Fruit fly (Drosophila melanogaster) whole organism, embryonic: ENCODE measurements around the gene ninaD.

Experiments
- BtbVII ChIP-seq: fragments of 200-800 bp; sonication (Bioruptor generic); optimal IDR thresholded peaks from 3 replicates; lab custom pipeline; 2017; ENCODE audit warnings: missing biosample characterization, mild to moderate bottlenecking, missing genetic modification characterization
- CG10462 ChIP-seq: fragments of 200-800 bp; sonication (Bioruptor generic); optimal IDR thresholded peaks from 2 replicates; lab custom pipeline; 2016; ENCODE audit warnings: missing biosample characterization, missing genetic modification characterization
- CG11398 ChIP-seq: fragments of 200-800 bp; sonication (Bioruptor generic); optimal IDR thresholded peaks from 2 replicates; lab custom pipeline; 2016; ENCODE audit warnings: missing biosample characterization, missing genetic modification characterization
- CG13296 ChIP-seq: fragments of 200-800 bp; sonication (Bioruptor generic); optimal IDR thresholded peaks from 3 replicates; lab custom pipeline; 2018; ENCODE audit warnings: missing biosample characterization, mild to moderate bottlenecking, missing genetic modification characterization
- CG15269 ChIP-seq: fragments of 200-800 bp; sonication (Bioruptor generic); optimal IDR thresholded peaks from 2 replicates; lab custom pipeline; 2018; ENCODE audit warnings: missing biosample characterization, mild to moderate bottlenecking, missing genetic modification characterization, moderate library complexity
- CG17328 ChIP-seq: fragments of 200-800 bp; sonication (Bioruptor generic); IDR thresholded peaks from 2 replicates; pipeline ENCODE4 v1.3.6; 2022; ENCODE audit warnings: missing biosample characterization, missing genetic modification characterization
- CG18619 ChIP-seq: fragments of 200-800 bp; sonication (Bioruptor generic); optimal IDR thresholded peaks from 3 replicates; lab custom pipeline; 2017; ENCODE audit warnings: missing biosample characterization, mild to moderate bottlenecking, missing genetic modification characterization
- CG2712 ChIP-seq: fragments of 200-800 bp; optimal IDR thresholded peaks from 3 replicates; lab custom pipeline; 2019; ENCODE audit warnings: missing biosample characterization, mild to moderate bottlenecking, missing genetic modification characterization, moderate library complexity
- CG32532 ChIP-seq: fragments of 200-800 bp; sonication (Bioruptor generic); IDR thresholded peaks from 2 replicates; pipeline ENCODE4 v1.3.6; 2022; ENCODE audit warnings: missing biosample characterization, missing genetic modification characterization
- CG32772 ChIP-seq: fragments of 200-800 bp; sonication (Bioruptor generic); IDR thresholded peaks from 2 replicates; pipeline ENCODE4 v1.3.6; 2022; ENCODE audit warnings: missing biosample characterization, missing genetic modification characterization
- CG34224 ChIP-seq: fragments of 200-800 bp; sonication (Bioruptor generic); IDR thresholded peaks from 3 replicates; pipeline ENCODE4 v1.3.6; 2022; ENCODE audit warnings: missing biosample characterization, missing genetic modification characterization; ENCODE audit not compliant: partially characterized antibody
- CG4282 ChIP-seq: fragments of 200-800 bp; sonication (Bioruptor generic); optimal IDR thresholded peaks from 2 replicates; lab custom pipeline; 2016; ENCODE audit warnings: missing biosample characterization, missing genetic modification characterization
- CG4328 ChIP-seq: fragments of 200-800 bp; sonication (Bioruptor generic); optimal IDR thresholded peaks from 3 replicates; lab custom pipeline; 2017; ENCODE audit warnings: missing biosample characterization, missing genetic modification reagents, missing genetic modification characterization
- CG4360 ChIP-seq: fragments of 200-800 bp; sonication (Bioruptor generic); IDR thresholded peaks from 2 replicates; pipeline ENCODE4 v1.3.6; 2022; ENCODE audit warnings: missing biosample characterization, missing genetic modification characterization
- CG4854 ChIP-seq: fragments of 200-800 bp; sonication (Bioruptor generic); optimal IDR thresholded peaks from 2 replicates; lab custom pipeline; 2016; ENCODE audit warnings: missing biosample characterization, missing genetic modification characterization, inconsistent platforms
- CG6854 ChIP-seq: fragments of 200-800 bp; sonication (Bioruptor generic); optimal IDR thresholded peaks from 3 replicates; lab custom pipeline; 2017; ENCODE audit warnings: missing biosample characterization, mild to moderate bottlenecking, missing genetic modification characterization
- CG7839 ChIP-seq: fragments of 200-800 bp; sonication (Bioruptor generic); optimal IDR thresholded peaks from 3 replicates; lab custom pipeline; 2018; ENCODE audit warnings: missing biosample characterization, mild to moderate bottlenecking, missing genetic modification characterization, moderate library complexity
- CG9215 ChIP-seq: fragments of 200-800 bp; sonication (Bioruptor generic); IDR thresholded peaks from 2 replicates; pipeline ENCODE4 v1.3.6; 2022; ENCODE audit warnings: missing biosample characterization, missing genetic modification characterization
- CHES-1-like ChIP-seq: fragments of 200-800 bp; sonication (Bioruptor generic); optimal IDR thresholded peaks from 2 replicates; lab custom pipeline; 2016; ENCODE audit warnings: missing biosample characterization, missing genetic modification characterization
- Ets65A ChIP-seq: fragments of 200-800 bp; sonication (Bioruptor generic); peaks from one replicate; lab custom pipeline; 2016; ENCODE audit warnings: missing biosample characterization, missing genetic modification characterization
- HLH54F ChIP-seq: fragments of 200-800 bp; sonication (Bioruptor generic); optimal IDR thresholded peaks from 3 replicates; lab custom pipeline; 2016; ENCODE audit warnings: missing biosample characterization, missing genetic modification characterization
- HLHmδ ChIP-seq: fragments of 200-800 bp; sonication (Bioruptor generic); optimal IDR thresholded peaks from 2 replicates; lab custom pipeline; 2018; ENCODE audit warnings: missing biosample characterization, mild to moderate bottlenecking, missing genetic modification characterization, moderate library complexity
- HmgZ ChIP-seq: fragments of 200-800 bp; sonication (Bioruptor generic); optimal IDR thresholded peaks from 2 replicates; lab custom pipeline; 2018; ENCODE audit warnings: missing biosample characterization, mild to moderate bottlenecking, missing genetic modification characterization
- Hr51 ChIP-seq, 2 experiments: fragments of 200-800 bp; sonication (Bioruptor generic); optimal IDR thresholded peaks; 2 replicates in 1 of 2; 3 replicates in 1 of 2; lab custom pipeline; 2016 to 2018; ENCODE audit warnings: missing biosample characterization in 2 of 2, missing genetic modification characterization in 2 of 2, mild to moderate bottlenecking in 1 of 2, moderate library complexity in 1 of 2
- NC2α ChIP-seq: fragments of 200-800 bp; sonication (Bioruptor generic); optimal IDR thresholded peaks from 2 replicates; lab custom pipeline; 2016; ENCODE audit warnings: missing biosample characterization, missing genetic modification characterization
- Poxn ChIP-seq: fragments of 200-800 bp; sonication (Bioruptor generic); IDR thresholded peaks from 2 replicates; pipeline ENCODE4 v1.3.6; 2022; ENCODE audit warnings: missing biosample characterization, missing genetic modification characterization
- Ravus ChIP-seq: fragments of 200-800 bp; sonication (Bioruptor generic); IDR thresholded peaks from 2 replicates; pipeline ENCODE4 v1.3.6; 2022; ENCODE audit warnings: missing biosample characterization, missing genetic modification characterization
- Xbp1 ChIP-seq: fragments of 200-800 bp; sonication (Bioruptor generic); optimal IDR thresholded peaks from 3 replicates; lab custom pipeline; 2016; ENCODE audit warnings: missing biosample characterization, mild to moderate bottlenecking, missing genetic modification characterization
- al ChIP-seq: fragments of 200-800 bp; sonication (Bioruptor generic); IDR thresholded peaks from 2 replicates; pipeline ENCODE4 v1.3.6; 2022; ENCODE audit warnings: missing biosample characterization, missing genetic modification characterization
- cad ChIP-seq: fragments of >200 bp; optimal IDR thresholded peaks from 2 replicates; lab custom pipeline; 2017; ENCODE audit warnings: missing biosample characterization, missing genetic modification characterization
- crol ChIP-seq: fragments of 200-800 bp; sonication (Bioruptor generic); IDR thresholded peaks from 2 replicates; pipeline ENCODE4 v1.3.6; 2022; ENCODE audit warnings: missing biosample characterization, missing genetic modification characterization
- cwo ChIP-seq: fragments of 200-800 bp; sonication (Bioruptor generic); optimal IDR thresholded peaks from 3 replicates; lab custom pipeline; 2017; ENCODE audit warnings: missing biosample characterization, missing genetic modification characterization, mild to moderate bottlenecking, moderate library complexity, missing genetic modification reagents
- dysf ChIP-seq: fragments of 200-800 bp; sonication (Bioruptor generic); IDR thresholded peaks from 3 replicates; pipeline ENCODE4 v1.3.6; 2022; ENCODE audit warnings: missing biosample characterization, missing genetic modification characterization
- eve ChIP-seq, 2 experiments: fragments of >200 bp; optimal IDR thresholded peaks; 2 replicates each; lab custom pipeline; 2017; ENCODE audit warnings: missing biosample characterization in 2 of 2, missing genetic modification characterization in 2 of 2
- fd64A ChIP-seq: fragments of 200-800 bp; sonication (Bioruptor generic); optimal IDR thresholded peaks from 3 replicates; lab custom pipeline; 2018; ENCODE audit warnings: missing biosample characterization, mild to moderate bottlenecking, missing genetic modification characterization
- gcm ChIP-seq: fragments of 200-800 bp; sonication (Bioruptor generic); optimal IDR thresholded peaks from 2 replicates; lab custom pipeline; 2019; ENCODE audit warnings: missing biosample characterization, mild to moderate bottlenecking, missing genetic modification characterization, moderate library complexity
- grn ChIP-seq: fragments of 200-800 bp; sonication (Bioruptor generic); optimal IDR thresholded peaks from 3 replicates; lab custom pipeline; 2017; ENCODE audit warnings: missing biosample characterization, missing genetic modification characterization
- gro ChIP-seq: fragments of 200-800 bp; sonication (Bioruptor generic); optimal IDR thresholded peaks from 2 replicates; lab custom pipeline; 2016; ENCODE audit warnings: missing biosample characterization, missing genetic modification characterization
- gsb ChIP-seq: fragments of 200-800 bp; sonication (Bioruptor generic); IDR thresholded peaks from 2 replicates; pipeline ENCODE4 v1.3.6; 2022; ENCODE audit warnings: missing biosample characterization, missing genetic modification characterization
- gsb-n ChIP-seq: fragments of 200-800 bp; sonication (Bioruptor generic); optimal IDR thresholded peaks from 3 replicates; lab custom pipeline; 2018; ENCODE audit warnings: missing biosample characterization, mild to moderate bottlenecking, missing genetic modification characterization
- nau ChIP-seq: fragments of 200-800 bp; sonication (Bioruptor generic); optimal IDR thresholded peaks from 3 replicates; lab custom pipeline; 2017; ENCODE audit warnings: missing biosample characterization, mild to moderate bottlenecking, missing genetic modification characterization, missing genetic modification reagents
- nerfin-1 ChIP-seq: fragments of 200-800 bp; sonication (Bioruptor generic); optimal IDR thresholded peaks from 3 replicates; lab custom pipeline; 2019; ENCODE audit warnings: missing biosample characterization, mild to moderate bottlenecking, missing genetic modification characterization, moderate library complexity
- odd ChIP-seq: fragments of 200-800 bp; sonication (Bioruptor generic); optimal IDR thresholded peaks from 2 replicates; lab custom pipeline; 2017; ENCODE audit warnings: missing biosample characterization, mild to moderate bottlenecking, missing genetic modification characterization
- pho ChIP-seq: fragments of 200-800 bp; sonication (Bioruptor generic); optimal IDR thresholded peaks from 2 replicates; lab custom pipeline; 2016; ENCODE audit warnings: missing biosample characterization, missing genetic modification characterization
- row ChIP-seq: fragments of 200-800 bp; sonication (Bioruptor generic); IDR thresholded peaks from 3 replicates; pipeline ENCODE4 v1.3.6; 2022; ENCODE audit warnings: missing biosample characterization, missing genetic modification characterization
- sima ChIP-seq: fragments of 200-800 bp; sonication (Bioruptor generic); optimal IDR thresholded peaks from 2 replicates; lab custom pipeline; 2016; ENCODE audit warnings: missing biosample characterization, missing genetic modification characterization
- sisA ChIP-seq: fragments of 200-800 bp; sonication (Bioruptor generic); IDR thresholded peaks from 2 replicates; pipeline ENCODE4 v1.3.6; 2022; ENCODE audit warnings: missing biosample characterization, missing genetic modification characterization
- slbo ChIP-seq: fragments of 200-800 bp; sonication (Bioruptor generic); IDR thresholded peaks from 2 replicates; pipeline ENCODE4 v1.3.6; 2022; ENCODE audit warnings: missing biosample characterization, missing genetic modification characterization
- ssp ChIP-seq: fragments of 200-800 bp; sonication (Bioruptor generic); IDR thresholded peaks from 2 replicates; pipeline ENCODE4 v1.3.6; 2022; ENCODE audit warnings: missing biosample characterization, missing genetic modification characterization
- vnd ChIP-seq: fragments of 200-800 bp; sonication (Bioruptor generic); IDR thresholded peaks from 3 replicates; pipeline ENCODE4 v1.3.6; 2022; ENCODE audit warnings: missing biosample characterization, missing genetic modification characterization; ENCODE audit not compliant: partially characterized antibody

The ninaD gene

DNA sequence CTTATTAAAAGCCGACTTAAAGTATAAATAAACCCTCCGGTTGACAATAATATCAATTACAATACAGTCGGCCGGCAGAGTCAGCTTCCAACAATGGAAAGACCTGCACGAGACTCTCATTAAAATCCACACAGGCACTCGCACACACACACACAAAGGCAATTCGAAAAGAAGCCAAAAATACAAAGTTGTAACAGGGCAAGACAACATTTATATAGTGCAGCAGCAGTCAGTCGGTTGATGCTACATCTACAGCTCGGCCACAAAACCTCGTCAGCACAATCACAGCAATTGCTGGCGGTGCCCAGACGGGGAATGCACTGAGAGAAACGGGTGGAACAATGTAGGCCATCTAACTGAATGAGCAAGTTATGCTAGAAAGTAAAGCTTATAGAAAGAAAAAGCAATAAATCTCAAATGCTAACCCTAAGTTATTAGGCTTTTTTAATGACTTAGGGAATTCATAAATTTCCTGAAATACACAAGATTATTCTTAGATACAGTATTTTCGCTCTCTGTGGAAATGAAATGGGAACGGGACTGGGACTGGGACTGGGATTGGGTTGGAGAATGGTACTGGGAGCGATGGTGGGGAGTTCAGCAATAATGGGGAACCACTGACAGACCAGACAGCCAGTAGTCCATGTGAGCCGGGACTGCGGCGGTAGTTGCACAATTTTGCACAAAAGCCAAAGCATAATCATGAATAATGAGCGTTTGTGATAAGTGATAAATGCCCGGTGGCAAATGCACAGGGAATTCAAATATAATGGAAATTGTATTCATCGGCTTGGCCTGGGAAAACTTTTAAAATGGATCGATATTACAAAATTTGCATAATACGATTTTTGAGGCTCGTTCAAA lies 40.2 kb downstream of the ninaD start (continued):
- TF ChIP-seq fd64A (GFP tag; lab: Kevin White, UChicago) (no peak), Ets65A (GFP tag; lab: Kevin White, UChicago) (peak; percentile 94), CG4328 (GFP tag; lab: Kevin White, UChicago) (no peak), sisA (GFP tag; lab: Robert Waterston, UW) (peak; percentile 38; the same call in 1 of the 2 replicates), gcm (no peak), vnd (GFP tag; lab: Robert Waterston, UW) (no peak), al (GFP tag; lab: Robert Waterston, UW) (no peak), CG10462 (no peak), grn (no peak), CG4282 (GFP tag; lab: Kevin White, UChicago) (no peak), CG4854 (GFP tag; lab: Kevin White, UChicago) (no peak), nau (GFP tag; lab: Kevin White, UChicago) (peak; percentile 29), nerfin-1 (tag; lab: Kevin White, UChicago) (no peak), CG18619 (GFP tag; lab: Kevin White, UChicago) (no peak), CG2712 (tag; lab: Kevin White, UChicago) (peak; percentile 55), cad (GFP tag; lab: Kevin White, UChicago) (no peak), gro (GFP tag; lab: Kevin White, UChicago) (peak; percentile 15), Hr51 (GFP tag; optimal IDR thresholded peaks at IDR 0.05; lab: Kevin White, UChicago) (peak in 1 of 2 experiments; percentile 42), HmgZ (no peak), crol (GFP tag; lab: Robert Waterston, UW) (no peak), CG11398 (GFP tag; lab: Kevin White, UChicago) (no peak), row (GFP tag; lab: Robert Waterston, UW) (peak; percentile 63), HLH54F (GFP tag; lab: Kevin White, UChicago) (no peak), CG4360 (GFP tag; lab: Robert Waterston, UW) (no peak), gsb (GFP tag; lab: Robert Waterston, UW) (no peak), CG7839 (tag; lab: Kevin White, UChicago) (peak; percentile 63), BtbVII (GFP tag; lab: Kevin White, UChicago) (no peak), eve (GFP tag; optimal IDR thresholded peaks at IDR 0.05; lab: Kevin White, UChicago) (no peak), cwo (GFP tag; lab: Kevin White, UChicago) (peak; percentile 56), CG32772 (GFP tag; lab: Robert Waterston, UW) (peak; percentile 38; the same call in 1 of the 2 replicates), HLHmδ (no peak), sima (GFP tag; lab: Kevin White, UChicago) (no peak), CG13296 (GFP tag; lab: Kevin White, UChicago) (no peak), odd (no peak), Ravus (GFP tag; lab: Robert Waterston, UW) (no peak), dysf (GFP tag; lab: Robert Waterston, UW) (peak; percentile 45; the same call in 2 of the 3 replicates), CG34224 (GFP tag; lab: Robert Waterston, UW) (no peak), NC2α (GFP tag; lab: Kevin White, UChicago) (no peak), ssp (0 out of 2 replicates have a peak, but pooled peaks have one; percentile 20), CG6854 (GFP tag; lab: Kevin White, UChicago) (no peak), pho (GFP tag; lab: Kevin White, UChicago) (peak; percentile 17), CG32532 (peak; percentile 55; the same call in 1 of the 2 replicates), CG17328 (GFP tag; lab: Robert Waterston, UW) (peak; percentile 48; the same call in 1 of the 2 replicates), CG9215 (peak; percentile 52), Poxn (GFP tag; lab: Robert Waterston, UW) (no peak), CG15269 (peak; percentile 42), Xbp1 (GFP tag; lab: Kevin White, UChicago) (peak; percentile 53), CHES-1-like (GFP tag; lab: Kevin White, UChicago) (peak; percentile 3), slbo (GFP tag; lab: Robert Waterston, UW) (peak; percentile 56), gsb-n (tag; lab: Kevin White, UChicago) (no peak)
